Worm (Caenorhabditis elegans) whole organism, young adult: Measurements from ENCODE around the gene sftb-1.

Experiments used
- B0019.2 ChIP-seq: fragments of 200-800 bp; sonication (Bioruptor generic); conservative IDR thresholded peaks from 2 replicates; pipeline ENCODE4 v1.3.6; 2022; ENCODE audit warnings: missing genetic modification reagents, missing genetic modification characterization, missing compliant biosample characterization
- F33H1.4 ChIP-seq: fragments of 200-800 bp; sonication (Bioruptor generic); IDR thresholded peaks from 2 replicates; pipeline ENCODE4 v1.3.6; 2022; ENCODE audit warnings: missing genetic modification reagents, missing genetic modification characterization, missing compliant biosample characterization
- F57A8.1 ChIP-seq: fragments of 200-800 bp; sonication (Bioruptor generic); optimal IDR thresholded peaks from 2 replicates; lab custom pipeline; 2018; ENCODE audit warnings: mild to moderate bottlenecking, missing genetic modification characterization, moderate library complexity, missing compliant biosample characterization
- K12H6.12 ChIP-seq: fragments of 200-800 bp; sonication (Bioruptor generic); optimal IDR thresholded peaks from 2 replicates; lab custom pipeline; 2018; ENCODE audit warnings: mild to moderate bottlenecking, missing genetic modification characterization, missing compliant biosample characterization
- T07F8.4 ChIP-seq: sonication (generic microtip); optimal IDR thresholded peaks from 2 replicates; lab custom pipeline; 2016; ENCODE audit warnings: mild to moderate bottlenecking, missing genetic modification characterization, moderate library complexity, missing compliant biosample characterization
- ama-1 ChIP-seq, 3 experiments: fragments of 150-350 bp in 1 of 3; sonication (generic microtip) in 2 of 3; optimal IDR thresholded peaks; 2 replicates each; lab custom pipeline; 2014 to 2018; ENCODE audit warnings: missing biosample characterization in 2 of 3, missing genetic modification characterization in 2 of 3, missing genetic modification reagents in 2 of 3
- atf-7 ChIP-seq: sonication (generic microtip); optimal IDR thresholded peaks from 2 replicates; lab custom pipeline; 2017; ENCODE audit warnings: mild to moderate bottlenecking, missing genetic modification characterization, missing compliant biosample characterization
- attf-3 ChIP-seq: fragments of 200-800 bp; sonication (Bioruptor generic); conservative IDR thresholded peaks from 2 replicates; pipeline ENCODE4 v1.3.6; 2022; ENCODE audit warnings: missing genetic modification reagents, missing genetic modification characterization, missing compliant biosample characterization
- ceh-100 ChIP-seq: fragments of 200-800 bp; sonication (Bioruptor generic); IDR thresholded peaks from 2 replicates; pipeline ENCODE4 v1.3.6; 2022; ENCODE audit warnings: missing genetic modification reagents, missing genetic modification characterization, missing compliant biosample characterization
- ceh-91 ChIP-seq: fragments of 200-800 bp; sonication (Bioruptor generic); IDR thresholded peaks from 2 replicates; pipeline ENCODE4 v1.3.6; 2022; ENCODE audit warnings: missing genetic modification reagents, missing genetic modification characterization, missing compliant biosample characterization
- dpl-1 ChIP-seq: fragments of 150-350 bp; optimal IDR thresholded peaks from 2 replicates; lab custom pipeline; 2014; ENCODE audit warnings: missing biosample characterization, missing genetic modification reagents, missing genetic modification characterization
- efl-1 ChIP-seq: fragments of 150-350 bp; optimal IDR thresholded peaks from 2 replicates; lab custom pipeline; 2014; ENCODE audit warnings: missing biosample characterization, missing genetic modification reagents, missing genetic modification characterization
- egl-44 ChIP-seq: fragments of 200-800 bp; sonication (Bioruptor generic); IDR thresholded peaks from 2 replicates; pipeline ENCODE4 v1.3.6; 2022; ENCODE audit warnings: missing genetic modification reagents, missing genetic modification characterization, missing compliant biosample characterization
- him-1 ChIP-seq: sonication (generic microtip); optimal IDR thresholded peaks from 2 replicates; lab custom pipeline; 2016; ENCODE audit warnings: missing genotype, missing genetic modification reagents, missing genetic modification characterization, missing compliant biosample characterization
- hmg-1.2 ChIP-seq: fragments of 200-800 bp; sonication (Bioruptor generic); IDR thresholded peaks from 2 replicates; pipeline ENCODE4 v1.3.6; 2022; ENCODE audit warnings: missing genetic modification reagents, missing genetic modification characterization, missing compliant biosample characterization
- let-607 ChIP-seq, 2 experiments: fragments of 200-800 bp in 1 of 2; sonication (Bioruptor generic) in 1 of 2; sonication (generic microtip) in 1 of 2; optimal IDR thresholded peaks; 2 replicates each; lab custom pipeline; 2016 to 2018; ENCODE audit warnings: mild to moderate bottlenecking in 2 of 2, missing compliant biosample characterization in 2 of 2, missing genetic modification characterization in 2 of 2, moderate library complexity in 2 of 2, missing genotype in 1 of 2
- lin-40 ChIP-seq: sonication (generic microtip); optimal IDR thresholded peaks from 2 replicates; lab custom pipeline; 2016; ENCODE audit warnings: missing genetic modification characterization, mild to moderate bottlenecking, missing compliant biosample characterization, missing genotype, missing genetic modification reagents
- lin-54 ChIP-seq: fragments of 200-800 bp; sonication (Bioruptor generic); optimal IDR thresholded peaks from 2 replicates; lab custom pipeline; 2018; ENCODE audit warnings: mild to moderate bottlenecking, missing genetic modification characterization, missing compliant biosample characterization
- lsl-1 ChIP-seq: fragments of 200-800 bp; sonication (Bioruptor generic); optimal IDR thresholded peaks from 2 replicates; lab custom pipeline; 2018; ENCODE audit warnings: mild to moderate bottlenecking, missing genetic modification characterization, moderate library complexity, missing compliant biosample characterization
- madf-3 ChIP-seq: fragments of 200-800 bp; sonication (Bioruptor generic); IDR thresholded peaks from 2 replicates; pipeline ENCODE4 v1.3.6; 2022; ENCODE audit warnings: missing genetic modification reagents, missing genetic modification characterization, missing compliant biosample characterization
- madf-6 ChIP-seq: fragments of 200-800 bp; sonication (Bioruptor generic); IDR thresholded peaks from 2 replicates; pipeline ENCODE4 v1.3.6; 2022; ENCODE audit warnings: missing genetic modification reagents, missing genetic modification characterization, missing compliant biosample characterization
- madf-8 ChIP-seq: fragments of 200-800 bp; sonication (Bioruptor generic); conservative IDR thresholded peaks from 2 replicates; pipeline ENCODE4 v1.3.6; 2022; ENCODE audit warnings: missing genetic modification reagents, missing genetic modification characterization, missing compliant biosample characterization
- mcd-1 ChIP-seq: fragments of 200-800 bp; sonication (Bioruptor generic); IDR thresholded peaks from 2 replicates; pipeline ENCODE4 v1.3.6; 2022; ENCODE audit warnings: missing genetic modification reagents, missing genetic modification characterization, missing compliant biosample characterization
- nfyb-1 ChIP-seq: fragments of 200-800 bp; sonication (Bioruptor generic); IDR thresholded peaks from 2 replicates; pipeline ENCODE4 v1.3.6; 2022; ENCODE audit warnings: missing genetic modification reagents, missing genetic modification characterization, missing compliant biosample characterization
- nhr-120 ChIP-seq: fragments of 200-800 bp; sonication (Bioruptor generic); IDR thresholded peaks from 2 replicates; pipeline ENCODE4 v1.3.6; 2022; ENCODE audit warnings: missing genetic modification characterization, missing compliant biosample characterization
- nhr-80 ChIP-seq: sonication (generic microtip); optimal IDR thresholded peaks from 2 replicates; lab custom pipeline; 2016; ENCODE audit warnings: missing genetic modification characterization, missing compliant biosample characterization
- pha-4 ChIP-seq: fragments of 150-350 bp; sonication (generic microtip); optimal IDR thresholded peaks from 2 replicates; lab custom pipeline; 2014; ENCODE audit warnings: missing biosample characterization, missing genetic modification reagents, missing genetic modification characterization
- snpc-1.1 ChIP-seq: sonication (generic microtip); optimal IDR thresholded peaks from 2 replicates; lab custom pipeline; 2017; ENCODE audit warnings: missing genetic modification characterization, mild to moderate bottlenecking, missing compliant biosample characterization, antibody characterized with exemption, moderate library complexity, missing genotype, missing genetic modification reagents; ENCODE audit not compliant: insufficient read depth
- snpc-1.3 ChIP-seq: sonication (generic microtip); optimal IDR thresholded peaks from 2 replicates; lab custom pipeline; 2017; ENCODE audit warnings: missing genetic modification characterization, mild to moderate bottlenecking, missing compliant biosample characterization, antibody characterized with exemption, moderate library complexity, missing genotype, missing genetic modification reagents; ENCODE audit not compliant: insufficient read depth
- snpc-3.4 ChIP-seq: sonication (generic microtip); optimal IDR thresholded peaks from 2 replicates; lab custom pipeline; 2017; ENCODE audit warnings: missing genetic modification characterization, mild to moderate bottlenecking, missing compliant biosample characterization, antibody characterized with exemption, moderate library complexity, missing genotype, missing genetic modification reagents
- snpc-4 ChIP-seq, 5 experiments: fragments of 150-350 bp in 1 of 5; sonication (generic microtip) in 4 of 5; optimal IDR thresholded peaks; 2 replicates each; lab custom pipeline; 2014 to 2018; ENCODE audit warnings: missing genetic modification characterization in 5 of 5, missing biosample characterization in 3 of 5, antibody characterized with exemption in 2 of 5, mild to moderate bottlenecking in 2 of 5, missing compliant biosample characterization in 2 of 5, missing genotype in 2 of 5, moderate library complexity in 2 of 5, missing genetic modification reagents in 1 of 5
- xnd-1 ChIP-seq: sonication (generic microtip); optimal IDR thresholded peaks from 2 replicates; lab custom pipeline; 2016; ENCODE audit warnings: missing genotype, missing genetic modification reagents, missing genetic modification characterization, missing compliant biosample characterization
- zfh-2 ChIP-seq: fragments of 200-800 bp; sonication (Bioruptor generic); conservative IDR thresholded peaks from 2 replicates; pipeline ENCODE4 v1.3.6; 2022; ENCODE audit warnings: missing genetic modification reagents, missing genetic modification characterization, missing compliant biosample characterization
- ztf-22 ChIP-seq: fragments of 200-800 bp; sonication (Bioruptor generic); optimal IDR thresholded peaks from 2 replicates; lab custom pipeline; 2018; ENCODE audit warnings: mild to moderate bottlenecking, missing genetic modification characterization, moderate library complexity, missing compliant biosample characterization

Gene sftb-1

DNA sequence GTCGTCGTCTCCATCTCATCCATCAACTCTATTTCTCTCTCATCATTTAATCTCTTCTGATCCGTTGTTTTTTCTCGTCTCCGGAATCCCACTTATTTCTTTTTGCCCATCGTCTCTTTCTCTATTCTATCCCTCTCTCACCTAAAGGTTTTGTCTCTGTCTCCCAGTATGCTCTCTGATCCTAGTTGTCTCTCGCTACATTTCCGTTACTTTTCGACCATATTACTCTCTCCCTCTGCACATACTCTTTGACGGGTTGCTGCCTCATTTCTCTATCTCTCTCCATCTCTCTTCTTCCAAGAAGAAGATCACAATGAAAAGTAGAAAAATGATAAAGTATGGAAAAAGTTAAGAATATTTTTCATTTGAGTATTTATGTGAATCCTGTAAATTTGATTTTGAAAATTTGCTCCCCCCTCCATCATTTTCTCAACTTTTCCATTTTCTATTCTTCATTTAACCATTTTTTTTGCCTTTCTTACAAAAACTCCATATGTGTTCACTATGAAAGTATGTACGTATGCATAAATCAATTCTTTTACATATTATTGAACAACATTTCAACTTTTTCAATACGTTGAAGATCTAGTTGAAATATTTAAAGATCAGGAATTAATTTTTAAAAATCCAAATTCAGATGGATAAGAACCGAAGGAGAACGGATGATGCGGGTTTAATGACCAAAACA, 48.1 kb upstream of the sftb-1 start, which contains the start of gene tag-131:
Gene tag-131, plus strand, starts transcription at position 638 of the 688 bp plus-strand sequence.
- TF ChIP-seq xnd-1 (tag; lab: Kevin White, UChicago) (no peak), hmg-1.2 (GFP tag; lab: Robert Waterston, UW) (peak; percentile 20; the same call in 1 of the 2 replicates)

DNA sequence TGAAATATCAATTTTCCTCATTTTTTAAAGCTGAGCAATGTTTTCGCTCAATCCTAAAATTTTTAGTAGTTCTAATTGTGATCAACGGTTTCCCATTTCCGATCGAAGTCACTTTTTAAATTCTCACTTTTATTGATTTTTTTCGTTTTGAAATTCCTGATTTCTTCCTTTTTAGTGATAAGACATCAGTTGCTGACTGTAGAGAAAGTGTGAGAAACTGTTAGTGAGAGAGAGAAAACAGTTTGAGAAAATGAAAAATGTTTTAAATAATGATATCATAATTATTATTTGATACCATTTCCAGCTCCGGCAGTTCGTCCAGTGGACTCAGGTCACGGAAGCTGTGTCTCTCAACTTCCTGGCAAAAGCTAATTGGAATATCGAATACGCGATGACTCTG, 45.4 kb upstream of the sftb-1 start:
- TF ChIP-seq madf-3 (GFP tag; lab: Robert Waterston, UW) (no peak), nhr-80 (tag; lab: Kevin White, UChicago) (peak; percentile 45), F57A8.1 (GFP tag; lab: Kevin White, UChicago) (no peak), ztf-22 (GFP tag; lab: Kevin White, UChicago) (no peak), K12H6.12 (no peak)

DNA sequence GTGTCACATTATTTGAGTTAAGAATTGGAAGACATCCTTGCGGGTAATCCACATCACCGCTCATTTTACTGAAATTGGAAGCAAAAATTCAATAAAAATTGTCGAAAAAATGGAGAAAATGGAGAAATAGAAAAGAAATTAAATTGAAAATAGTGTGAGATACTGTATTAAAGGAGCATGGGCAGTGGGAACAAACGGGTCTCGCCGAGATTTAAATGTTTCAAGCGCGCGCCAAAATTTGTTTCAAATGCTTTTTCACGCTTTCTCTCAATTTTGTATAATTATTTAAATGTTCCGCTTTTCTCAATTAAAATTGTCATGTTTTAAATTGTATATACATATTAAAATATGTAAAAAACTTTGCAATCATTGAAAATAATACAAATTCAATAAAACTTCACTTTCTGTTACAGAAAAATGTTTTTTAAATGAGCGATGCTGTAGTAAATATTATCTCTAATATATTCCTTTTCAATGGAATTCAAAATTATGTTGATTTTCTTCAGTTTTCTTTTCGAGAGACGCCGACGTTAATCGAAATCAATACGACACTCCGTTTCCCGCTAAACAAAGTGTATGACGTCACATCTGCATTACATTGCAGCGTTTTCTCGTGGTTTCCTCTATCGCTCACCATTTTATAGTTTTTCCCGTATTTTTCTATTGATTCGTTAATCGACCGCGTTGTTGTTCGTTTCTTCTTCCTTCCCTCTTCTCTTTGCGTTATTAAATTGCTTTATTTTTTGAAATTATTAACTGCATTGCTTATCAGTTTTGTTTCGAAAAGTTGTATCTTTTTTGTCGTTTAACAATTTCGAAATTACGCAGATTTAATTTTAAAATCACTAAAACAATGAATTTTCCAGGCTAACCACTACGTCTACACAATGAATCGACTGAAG, 44.2 kb upstream of the sftb-1 start, which contains the start of the genes evl-14 and dcn-1:
Gene evl-14, minus strand, starts transcription at position 68 of the 902 bp plus-strand sequence.
Gene dcn-1, plus strand, starts transcription at position 852 of the 902 bp plus-strand sequence.
- no peak for TF ChIP-seq ceh-100
- TF ChIP-seq atf-7 (tag; lab: Kevin White, UChicago), result peak; percentile 79
- peak; percentile 47; the same call in 1 of the 2 replicates for TF ChIP-seq hmg-1.2 (GFP tag; lab: Robert Waterston, UW)
- TF ChIP-seq T07F8.4 (tag; lab: Kevin White, UChicago), result no peak
- TF ChIP-seq snpc-1.1 (tag; lab: Kevin White, UChicago), result peak; percentile 6
- TF ChIP-seq snpc-4 (GFP tag; optimal IDR thresholded peaks at IDR 0.05; lab: Kevin White, UChicago), result no peak
- peak in 1 of 4 experiments; percentile 11 for TF ChIP-seq snpc-4 (tag; optimal IDR thresholded peaks at IDR 0.05; lab: Kevin White, UChicago)
- peak; percentile 82 for TF ChIP-seq dpl-1 (GFP tag; lab: Kevin White, UChicago)
- peak; percentile 47 for TF ChIP-seq snpc-1.3 (tag; lab: Kevin White, UChicago)
- TF ChIP-seq pha-4 (tag; lab: Kevin White, UChicago), result peak; percentile 74
- no peak for TF ChIP-seq mcd-1
- no peak for TF ChIP-seq zfh-2 (GFP tag; lab: Robert Waterston, UW)
- peak; percentile 94 for TF ChIP-seq F33H1.4
- peak in 1 of 2 experiments; percentile 20 for TF ChIP-seq let-607 (tag; optimal IDR thresholded peaks at IDR 0.05; lab: Kevin White, UChicago)
- no peak for TF ChIP-seq B0019.2 (GFP tag; lab: Robert Waterston, UW)
- peak; percentile 71 for TF ChIP-seq lin-40 (tag; lab: Kevin White, UChicago)
- peak; percentile 46 for TF ChIP-seq K12H6.12
- TF ChIP-seq ceh-91 (GFP tag; lab: Robert Waterston, UW), result peak; percentile 84
- TF ChIP-seq snpc-3.4, result peak; percentile 80
- TF ChIP-seq madf-3 (GFP tag; lab: Robert Waterston, UW), result no peak
- no peak for TF ChIP-seq nfyb-1 (GFP tag; lab: Robert Waterston, UW)
- no peak for TF ChIP-seq nhr-120 (GFP tag; lab: Robert Waterston, UW)
- TF ChIP-seq egl-44 (GFP tag; lab: Robert Waterston, UW), result no peak
- peak; percentile 96 for TF ChIP-seq attf-3 (GFP tag; lab: Robert Waterston, UW)
- TF ChIP-seq him-1, result peak; percentile 2
- TF ChIP-seq madf-8, result peak; percentile 87
- TF ChIP-seq lin-54 (GFP tag; lab: Kevin White, UChicago), result peak; percentile 68
- peak; percentile 92 for TF ChIP-seq lsl-1 (GFP tag; lab: Kevin White, UChicago)
- peak; percentile 39 for TF ChIP-seq nhr-80 (tag; lab: Kevin White, UChicago)
- TF ChIP-seq ama-1 (optimal IDR thresholded peaks at IDR 0.05; lab: Kevin White, UChicago), result no peak
- TF ChIP-seq ama-1 (GFP tag; optimal IDR thresholded peaks at IDR 0.05; lab: Kevin White, UChicago), result no peak
- TF ChIP-seq madf-6 (GFP tag; lab: Robert Waterston, UW), result peak; percentile 96
- TF ChIP-seq xnd-1 (tag; lab: Kevin White, UChicago), result peak; percentile 80
- TF ChIP-seq efl-1 (GFP tag; lab: Kevin White, UChicago), result peak; percentile 96
- TF ChIP-seq, all 124 proteins: peak for 22
